Worm (Caenorhabditis elegans): ENCODE data around the gene ugt-34.

- TF ChIP-seq unc-130 (tag; optimal IDR thresholded peaks at IDR 0.05) (no peak), aly-2 (tag; optimal IDR thresholded peaks at IDR 0.05) (no peak), hpl-2 (GFP tag; optimal IDR thresholded peaks at IDR 0.05) (no peak), egl-27 (tag; optimal IDR thresholded peaks at IDR 0.05) (no peak), ztf-4 (tag; optimal IDR thresholded peaks at IDR 0.05) (no peak), nhr-237 (tag; optimal IDR thresholded peaks at IDR 0.05) (no peak), ceh-90 (tag; optimal IDR thresholded peaks at IDR 0.05) (no peak), nhr-76 (tag; optimal IDR thresholded peaks at IDR 0.05) (no peak), skn-1 (tag; optimal IDR thresholded peaks at IDR 0.05) (no peak), unc-86 (tag; optimal IDR thresholded peaks at IDR 0.05) (no peak), ceh-63 (GFP tag; optimal IDR thresholded peaks at IDR 0.05) (no peak), fos-1 (tag; optimal IDR thresholded peaks at IDR 0.05) (no peak), lin-15B (tag; optimal IDR thresholded peaks at IDR 0.05) (no peak), nhr-77 (tag; optimal IDR thresholded peaks at IDR 0.05) (no peak)
Observed at ce11 chrV:10681117-10681959, 24.6 kb upstream of the ugt-34 start.

Measured in whole organism, L1 larva.